Worm (Caenorhabditis elegans) whole organism, L1 larva: ENCODE results near the gene nhr-199.
A peak's percentile ranks its signal among the peaks of the same experiment; 100 is the strongest.

ENCODE experiments used
- C16A3.4 ChIP-seq: fragments of 150-350 bp; optimal IDR thresholded peaks from 2 replicates; lab custom pipeline; 2014; ENCODE audit warnings: missing biosample characterization, missing genetic modification characterization
- C34B4.2 ChIP-seq: sonication (generic microtip); optimal IDR thresholded peaks from 2 replicates; lab custom pipeline; 2017; ENCODE audit warnings: mild to moderate bottlenecking, missing genetic modification characterization, missing compliant biosample characterization
- Y116A8C.19 ChIP-seq: sonication (generic microtip); optimal IDR thresholded peaks from 2 replicates; lab custom pipeline; 2016; ENCODE audit warnings: missing compliant biosample characterization, missing genetic modification characterization, borderline replicate concordance
- aha-1 ChIP-seq: fragments of 150-350 bp; optimal IDR thresholded peaks from 2 replicates; lab custom pipeline; 2014; ENCODE audit warnings: missing biosample characterization, missing genetic modification characterization
- ama-1 ChIP-seq: fragments of 150-350 bp; optimal IDR thresholded peaks from 2 replicates; lab custom pipeline; 2014
- ceh-8 ChIP-seq: fragments of 200-800 bp; sonication (Bioruptor generic); optimal IDR thresholded peaks from 2 replicates; lab custom pipeline; 2018; ENCODE audit warnings: mild to moderate bottlenecking, missing genetic modification characterization, moderate library complexity, missing compliant biosample characterization
- ceh-90 ChIP-seq: sonication (generic microtip); optimal IDR thresholded peaks from 2 replicates; lab custom pipeline; 2016; ENCODE audit warnings: missing genetic modification characterization, missing compliant biosample characterization
- ces-1 ChIP-seq: fragments of 150-350 bp; optimal IDR thresholded peaks from 2 replicates; lab custom pipeline; 2014; ENCODE audit warnings: missing biosample characterization, missing genetic modification reagents, missing genetic modification characterization
- dpl-1 ChIP-seq, 3 experiments: fragments of 150-350 bp in 2 of 3; sonication (generic microtip) in 1 of 3; optimal IDR thresholded peaks; 2 replicates each; lab custom pipeline; 2014 to 2017; ENCODE audit warnings: missing biosample characterization in 3 of 3, missing genetic modification characterization in 3 of 3, missing genetic modification reagents in 3 of 3
- efl-1 ChIP-seq, 4 experiments: fragments of 150-350 bp; optimal IDR thresholded peaks in 3 of 4; peaks in 1 of 4; 1 replicate in 1 of 4; 2 replicates in 3 of 4; lab custom pipeline; 2014; ENCODE audit warnings: missing biosample characterization in 2 of 4, missing genetic modification characterization in 2 of 4, missing genetic modification reagents in 2 of 4
- egl-27 ChIP-seq, 2 experiments: fragments of 150-350 bp in 1 of 2; sonication (generic microtip); optimal IDR thresholded peaks; 3 replicates each; lab custom pipeline; 2017 to 2018; ENCODE audit warnings: missing biosample characterization in 2 of 2, missing genetic modification characterization in 2 of 2, missing genetic modification reagents in 2 of 2
- elt-2 ChIP-seq: sonication (generic microtip); optimal IDR thresholded peaks from 2 replicates; lab custom pipeline; 2016; ENCODE audit warnings: missing genetic modification characterization, mild to moderate bottlenecking, inconsistent platforms, missing compliant biosample characterization, missing genetic modification reagents
- elt-3 ChIP-seq, 6 experiments: fragments of 150-350 bp in 1 of 6; sonication (generic microtip); optimal IDR thresholded peaks; 2 replicates each; lab custom pipeline; 2017 to 2018; ENCODE audit warnings: missing biosample characterization in 6 of 6, missing genetic modification characterization in 6 of 6, inconsistent platforms in 1 of 6
- fkh-10 ChIP-seq: sonication (generic microtip); optimal IDR thresholded peaks from 2 replicates; lab custom pipeline; 2017; ENCODE audit warnings: missing biosample characterization, missing genetic modification reagents, missing genetic modification characterization
- grh-1 ChIP-seq: fragments of 200-800 bp; sonication (Bioruptor generic); IDR thresholded peaks from 2 replicates; pipeline ENCODE4 v1.3.6; 2022; ENCODE audit warnings: missing genetic modification reagents, missing genetic modification characterization, missing compliant biosample characterization
- hlh-4 ChIP-seq: sonication (generic microtip); optimal IDR thresholded peaks from 2 replicates; lab custom pipeline; 2016; ENCODE audit warnings: mild to moderate bottlenecking, missing genetic modification characterization, missing compliant biosample characterization
- isw-1 ChIP-seq: fragments of 200-800 bp; sonication (Bioruptor generic); IDR thresholded peaks from 2 replicates; pipeline ENCODE4 v1.3.6; 2022; ENCODE audit warnings: missing genetic modification characterization, missing compliant biosample characterization
- jun-1 ChIP-seq: fragments of 150-350 bp; optimal IDR thresholded peaks from 2 replicates; lab custom pipeline; 2014; ENCODE audit warnings: missing biosample characterization, missing genetic modification reagents, missing genetic modification characterization
- lin-14 ChIP-seq: fragments of 200-800 bp; sonication (Bioruptor generic); optimal IDR thresholded peaks from 2 replicates; lab custom pipeline; 2018; ENCODE audit warnings: mild to moderate bottlenecking, missing genetic modification characterization, moderate library complexity, missing compliant biosample characterization
- lin-15B ChIP-seq: fragments of 150-350 bp; sonication (generic microtip); optimal IDR thresholded peaks from 3 replicates; lab custom pipeline; 2014; ENCODE audit warnings: missing biosample characterization, missing genetic modification characterization
- lin-35 ChIP-seq, 2 experiments: fragments of 150-350 bp; optimal IDR thresholded peaks; 2 replicates each; lab custom pipeline; 2014; ENCODE audit warnings: missing biosample characterization in 2 of 2, missing genetic modification characterization in 2 of 2, missing genetic modification reagents in 2 of 2
- lin-39 ChIP-seq: fragments of 150-350 bp; optimal IDR thresholded peaks from 2 replicates; lab custom pipeline; 2014; ENCODE audit warnings: missing biosample characterization, missing genetic modification reagents, missing genetic modification characterization
- lir-3 ChIP-seq: sonication (generic microtip); optimal IDR thresholded peaks from 2 replicates; lab custom pipeline; 2016; ENCODE audit warnings: mild to moderate bottlenecking, missing genetic modification characterization, moderate library complexity, missing compliant biosample characterization; ENCODE audit not compliant: poor library complexity
- mab-9 ChIP-seq: fragments of 200-800 bp; sonication (Bioruptor generic); IDR thresholded peaks from 2 replicates; pipeline ENCODE4 v1.3.6; 2022; ENCODE audit warnings: missing genetic modification reagents, missing genetic modification characterization, missing compliant biosample characterization
- mep-1 ChIP-seq: fragments of 150-350 bp; optimal IDR thresholded peaks from 2 replicates; lab custom pipeline; 2014; ENCODE audit warnings: missing biosample characterization, missing genetic modification characterization
- nhr-12 ChIP-seq: sonication (generic microtip); optimal IDR thresholded peaks from 2 replicates; lab custom pipeline; 2017; ENCODE audit warnings: missing biosample characterization, missing genetic modification characterization
- nhr-20 ChIP-seq: sonication (generic microtip); optimal IDR thresholded peaks from 2 replicates; lab custom pipeline; 2016; ENCODE audit warnings: mild to moderate bottlenecking, missing genetic modification characterization, missing compliant biosample characterization
- nhr-47 ChIP-seq: sonication (generic microtip); optimal IDR thresholded peaks from 2 replicates; lab custom pipeline; 2016; ENCODE audit warnings: mild to moderate bottlenecking, missing genetic modification characterization, moderate library complexity, missing compliant biosample characterization
- nhr-71 ChIP-seq: sonication (generic microtip); optimal IDR thresholded peaks from 2 replicates; lab custom pipeline; 2016; ENCODE audit warnings: mild to moderate bottlenecking, missing genetic modification characterization, moderate library complexity, missing compliant biosample characterization
- nhr-76 ChIP-seq: sonication (generic microtip); optimal IDR thresholded peaks from 2 replicates; lab custom pipeline; 2017; ENCODE audit warnings: missing biosample characterization, missing genetic modification characterization
- nhr-77 ChIP-seq: fragments of 150-350 bp; optimal IDR thresholded peaks from 2 replicates; lab custom pipeline; 2014; ENCODE audit warnings: missing biosample characterization, missing genetic modification characterization
- nhr-84 ChIP-seq: sonication (generic microtip); optimal IDR thresholded peaks from 2 replicates; lab custom pipeline; 2017; ENCODE audit warnings: missing biosample characterization, missing genetic modification characterization
- nhr-85 ChIP-seq: sonication (generic microtip); peaks from one replicate; lab custom pipeline; 2016; ENCODE audit warnings: missing genetic modification characterization, inconsistent platforms, missing compliant biosample characterization
- pax-3 ChIP-seq: fragments of 200-800 bp; sonication (Bioruptor generic); optimal IDR thresholded peaks from 2 replicates; lab custom pipeline; 2018; ENCODE audit warnings: mild to moderate bottlenecking, missing genetic modification characterization, moderate library complexity, missing compliant biosample characterization
- rnt-1 ChIP-seq: sonication (generic microtip); optimal IDR thresholded peaks from 2 replicates; lab custom pipeline; 2016; ENCODE audit warnings: mild to moderate bottlenecking, missing genetic modification characterization, moderate library complexity, missing compliant biosample characterization
- snpc-4 ChIP-seq: fragments of 150-350 bp; optimal IDR thresholded peaks from 2 replicates; lab custom pipeline; 2014; ENCODE audit warnings: missing biosample characterization, missing genetic modification characterization
- snu-23 ChIP-seq: sonication (generic microtip); optimal IDR thresholded peaks from 2 replicates; lab custom pipeline; 2016; ENCODE audit warnings: missing genetic modification characterization, missing compliant biosample characterization
- sptf-1 ChIP-seq: fragments of 150-350 bp; optimal IDR thresholded peaks from 2 replicates; lab custom pipeline; 2014; ENCODE audit warnings: missing biosample characterization, missing genetic modification characterization
- tbx-2 ChIP-seq: sonication (generic microtip); optimal IDR thresholded peaks from 2 replicates; lab custom pipeline; 2016; ENCODE audit warnings: missing genetic modification characterization, missing compliant biosample characterization
- tlp-1 ChIP-seq: fragments of 150-350 bp; optimal IDR thresholded peaks from 2 replicates; lab custom pipeline; 2014; ENCODE audit warnings: missing biosample characterization, missing genetic modification characterization
- unc-86 ChIP-seq: sonication (generic microtip); optimal IDR thresholded peaks from 2 replicates; lab custom pipeline; 2016; ENCODE audit warnings: missing genetic modification characterization, missing compliant biosample characterization
- unc-98 ChIP-seq: fragments of 200-800 bp; sonication (Bioruptor generic); IDR thresholded peaks from 2 replicates; pipeline ENCODE4 v1.3.6; 2022; ENCODE audit warnings: missing genetic modification characterization, missing compliant biosample characterization
- xbp-1 ChIP-seq: sonication (generic microtip); optimal IDR thresholded peaks from 2 replicates; lab custom pipeline; 2016; ENCODE audit warnings: missing genetic modification characterization, missing compliant biosample characterization
- zag-1 ChIP-seq: fragments of 150-350 bp; optimal IDR thresholded peaks from 2 replicates; lab custom pipeline; 2014; ENCODE audit warnings: missing biosample characterization, missing genetic modification characterization
- ztf-11 ChIP-seq, 2 experiments: sonication (generic microtip); optimal IDR thresholded peaks; 2 replicates each; lab custom pipeline; 2016 to 2017; ENCODE audit warnings: missing genetic modification characterization in 2 of 2, missing biosample characterization in 1 of 2, missing compliant biosample characterization in 1 of 2
- ztf-4 ChIP-seq: fragments of 150-350 bp; optimal IDR thresholded peaks from 2 replicates; lab custom pipeline; 2014; ENCODE audit warnings: missing biosample characterization, missing genetic modification characterization

The nhr-199 gene

ce11 chrV:15712385-15712784 lies 12.7 kb upstream of the nhr-199 start:
- peak; percentile 50 for TF ChIP-seq elt-2 (tag; lab: Kevin White, UChicago)
- no peak for TF ChIP-seq dpl-1 (GFP tag; optimal IDR thresholded peaks at IDR 0.05; lab: Kevin White, UChicago)
- no peak for TF ChIP-seq egl-27 (tag; optimal IDR thresholded peaks at IDR 0.05; lab: Kevin White, UChicago)
- TF ChIP-seq mep-1 (tag; lab: Kevin White, UChicago), result no peak
- no peak for TF ChIP-seq zag-1

- TF ChIP-seq unc-98, result no peak
- no peak for TF ChIP-seq snpc-4 (tag; lab: Kevin White, UChicago)
- no peak for TF ChIP-seq sptf-1
- no peak for TF ChIP-seq isw-1 (GFP tag; lab: Robert Waterston, UW)
- TF ChIP-seq lir-3, result no peak
- TF ChIP-seq nhr-12, result no peak
- no peak for TF ChIP-seq Y116A8C.19 (tag; lab: Kevin White, UChicago)
- TF ChIP-seq ztf-11 (tag; optimal IDR thresholded peaks at IDR 0.05; lab: Kevin White, UChicago), result no peak
- no peak for TF ChIP-seq nhr-77 (tag; lab: Kevin White, UChicago)
- no peak for TF ChIP-seq nhr-84 (tag; lab: Kevin White, UChicago)
Measured at ce11 chrV:15711898-15712297, 12.2 kb upstream of the nhr-199 start, which contains the start of gene str-101. Gene str-101 (minus strand): TSS chrV:15711998.

ce11 chrV:15710401-15710800 lies 10.7 kb upstream of the nhr-199 start, which contains the start of gene Y6E2A.1:
Gene Y6E2A.1 (minus strand): TSS chrV:15710501.
- TF ChIP-seq lin-39 (tag; lab: Kevin White, UChicago) (no peak), hlh-4 (tag; lab: Kevin White, UChicago) (no peak), nhr-76 (tag; lab: Kevin White, UChicago) (no peak), nhr-85 (tag; lab: Kevin White, UChicago) (no peak), nhr-84 (tag; lab: Kevin White, UChicago) (no peak), C16A3.4 (tag; lab: Kevin White, UChicago) (no peak), ceh-90 (tag; lab: Kevin White, UChicago) (no peak), lin-15B (no peak), sptf-1 (no peak), snpc-4 (tag; lab: Kevin White, UChicago) (no peak), ces-1 (GFP tag; lab: Kevin White, UChicago) (no peak), nhr-71 (tag; lab: Kevin White, UChicago) (no peak), ztf-4 (no peak), tlp-1 (tag; lab: Kevin White, UChicago) (no peak)

- TF ChIP-seq unc-86 (tag; lab: Kevin White, UChicago) (no peak), lin-35 (GFP tag; optimal IDR thresholded peaks at IDR 0.05; lab: Kevin White, UChicago) (no peak), nhr-47 (tag; lab: Kevin White, UChicago) (no peak), mab-9 (GFP tag; lab: Robert Waterston, UW) (no peak), grh-1 (GFP tag; lab: Robert Waterston, UW) (no peak; the same call in 1 of the 2 replicates), rnt-1 (tag; lab: Kevin White, UChicago) (no peak), elt-3 (tag; optimal IDR thresholded peaks at IDR 0.05; lab: Kevin White, UChicago) (peak in 5 of 6 experiments; percentile 32 to 98 (median 74)), ces-1 (GFP tag; lab: Kevin White, UChicago) (no peak), nhr-76 (tag; lab: Kevin White, UChicago) (no peak), snu-23 (GFP tag; lab: Kevin White, UChicago) (no peak), nhr-71 (tag; lab: Kevin White, UChicago) (peak; percentile 52), aha-1 (tag; lab: Kevin White, UChicago) (no peak), lin-39 (tag; lab: Kevin White, UChicago) (no peak), ztf-4 (no peak), sptf-1 (no peak), jun-1 (no peak), efl-1 (optimal IDR thresholded peaks at IDR 0.05; lab: Kevin White, UChicago) (no peak), efl-1 (GFP tag; optimal IDR thresholded peaks at IDR 0.05 in 1 of 2; lab: Kevin White, UChicago) (peak in 1 of 2 experiments; percentile 21), pax-3 (tag; lab: Kevin White, UChicago) (no peak), fkh-10 (GFP tag; lab: Kevin White, UChicago) (no peak), nhr-20 (tag; lab: Kevin White, UChicago) (peak; percentile 74), ama-1 (lab: Kevin White, UChicago) (no peak), tbx-2 (no peak), unc-98 (no peak), ztf-11 (tag; optimal IDR thresholded peaks at IDR 0.05; lab: Kevin White, UChicago) (no peak), xbp-1 (tag; lab: Kevin White, UChicago) (no peak), lin-14 (GFP tag; lab: Kevin White, UChicago) (peak; percentile 71), ceh-8 (no peak), egl-27 (tag; optimal IDR thresholded peaks at IDR 0.05; lab: Kevin White, UChicago) (no peak), C34B4.2 (tag; lab: Kevin White, UChicago) (no peak)
Measured at ce11 chrV:15707982-15708381, 8.3 kb upstream of the nhr-199 start.
